Worm (Caenorhabditis elegans) whole organism, young adult: ENCODE results near the gene F55A11.11.
A peak's percentile ranks its signal among the peaks of the same experiment; 100 is the strongest.

ENCODE experiments used
- B0019.2 ChIP-seq: fragments of 200-800 bp; sonication (Bioruptor generic); conservative IDR thresholded peaks from 2 replicates; pipeline ENCODE4 v1.3.6; 2022; ENCODE audit warnings: missing genetic modification reagents, missing genetic modification characterization, missing compliant biosample characterization
- C06A6.2 ChIP-seq: fragments of 200-800 bp; sonication (Bioruptor generic); conservative IDR thresholded peaks from 2 replicates; pipeline ENCODE4 v1.3.6; 2022; ENCODE audit warnings: missing genetic modification characterization, missing compliant biosample characterization
- F10E7.11 ChIP-seq: sonication (generic microtip); optimal IDR thresholded peaks from 2 replicates; lab custom pipeline; 2017; ENCODE audit warnings: mild to moderate bottlenecking, missing genetic modification characterization, moderate library complexity, missing compliant biosample characterization
- F39B2.1 ChIP-seq: fragments of 200-800 bp; sonication (Bioruptor generic); IDR thresholded peaks from 2 replicates; pipeline ENCODE4 v1.3.6; 2022; ENCODE audit warnings: missing genetic modification reagents, missing genetic modification characterization, missing compliant biosample characterization
- F57A8.1 ChIP-seq: fragments of 200-800 bp; sonication (Bioruptor generic); optimal IDR thresholded peaks from 2 replicates; lab custom pipeline; 2018; ENCODE audit warnings: mild to moderate bottlenecking, missing genetic modification characterization, moderate library complexity, missing compliant biosample characterization
- K11D2.4 ChIP-seq: fragments of 200-800 bp; sonication (Bioruptor generic); IDR thresholded peaks from 2 replicates; pipeline ENCODE4 v1.3.6; 2022; ENCODE audit warnings: missing genetic modification reagents, missing genetic modification characterization, missing compliant biosample characterization
- K12H6.12 ChIP-seq: fragments of 200-800 bp; sonication (Bioruptor generic); optimal IDR thresholded peaks from 2 replicates; lab custom pipeline; 2018; ENCODE audit warnings: mild to moderate bottlenecking, missing genetic modification characterization, missing compliant biosample characterization
- T26A5.8 ChIP-seq: sonication (generic microtip); optimal IDR thresholded peaks from 2 replicates; lab custom pipeline; 2016; ENCODE audit warnings: missing genetic modification characterization, missing compliant biosample characterization
- Y53F4B.3 ChIP-seq: fragments of 200-800 bp; sonication (Bioruptor generic); IDR thresholded peaks from 2 replicates; pipeline ENCODE4 v1.3.6; 2022; ENCODE audit warnings: missing genetic modification reagents, missing genetic modification characterization, missing compliant biosample characterization
- Y95B8A.8 ChIP-seq: fragments of 200-800 bp; sonication (Bioruptor generic); IDR thresholded peaks from 2 replicates; pipeline ENCODE4 v1.3.6; 2022; ENCODE audit warnings: missing genetic modification reagents, missing genetic modification characterization, missing compliant biosample characterization
- atf-7 ChIP-seq: sonication (generic microtip); optimal IDR thresholded peaks from 2 replicates; lab custom pipeline; 2017; ENCODE audit warnings: mild to moderate bottlenecking, missing genetic modification characterization, missing compliant biosample characterization
- bed-1 ChIP-seq: fragments of 200-800 bp; sonication (Bioruptor generic); IDR thresholded peaks from 2 replicates; pipeline ENCODE4 v1.3.6; 2022; ENCODE audit warnings: missing genetic modification reagents, missing genetic modification characterization, missing compliant biosample characterization
- bed-2 ChIP-seq: fragments of 200-800 bp; sonication (Bioruptor generic); IDR thresholded peaks from 2 replicates; pipeline ENCODE4 v1.3.6; 2022; ENCODE audit warnings: missing genetic modification reagents, missing genetic modification characterization, missing compliant biosample characterization
- cebp-1 ChIP-seq, 2 experiments: fragments of 200-800 bp in 1 of 2; sonication (Bioruptor generic) in 1 of 2; sonication (generic microtip) in 1 of 2; IDR thresholded peaks in 1 of 2; optimal IDR thresholded peaks in 1 of 2; 2 replicates each; pipeline versions ENCODE4 v1.3.6 to Lab custom; 2017 to 2022; ENCODE audit warnings: missing compliant biosample characterization in 2 of 2, missing genetic modification characterization in 2 of 2, mild to moderate bottlenecking in 1 of 2, missing genetic modification reagents in 1 of 2, moderate library complexity in 1 of 2
- ceh-27 ChIP-seq: fragments of 200-800 bp; sonication (Bioruptor generic); optimal IDR thresholded peaks from 2 replicates; lab custom pipeline; 2018; ENCODE audit warnings: mild to moderate bottlenecking, missing genetic modification characterization, moderate library complexity, missing compliant biosample characterization
- ceh-58 ChIP-seq: fragments of 200-800 bp; sonication (Bioruptor generic); IDR thresholded peaks from 2 replicates; pipeline ENCODE4 v1.3.6; 2022; ENCODE audit warnings: missing genetic modification characterization, missing compliant biosample characterization
- dpff-1 ChIP-seq: sonication (generic microtip); optimal IDR thresholded peaks from 2 replicates; lab custom pipeline; 2017; ENCODE audit warnings: mild to moderate bottlenecking, missing genetic modification characterization, missing compliant biosample characterization
- ets-4 ChIP-seq: fragments of 200-800 bp; sonication (Bioruptor generic); optimal IDR thresholded peaks from 2 replicates; lab custom pipeline; 2018; ENCODE audit warnings: mild to moderate bottlenecking, missing genetic modification characterization, missing compliant biosample characterization
- him-1 ChIP-seq: sonication (generic microtip); optimal IDR thresholded peaks from 2 replicates; lab custom pipeline; 2016; ENCODE audit warnings: missing genotype, missing genetic modification reagents, missing genetic modification characterization, missing compliant biosample characterization
- hlh-12 ChIP-seq: sonication (generic microtip); optimal IDR thresholded peaks from 2 replicates; lab custom pipeline; 2016; ENCODE audit warnings: missing genetic modification characterization, missing compliant biosample characterization
- hmg-20 ChIP-seq: fragments of 200-800 bp; sonication (Bioruptor generic); IDR thresholded peaks from 2 replicates; pipeline ENCODE4 v1.3.6; 2022; ENCODE audit warnings: missing genetic modification reagents, missing genetic modification characterization, missing compliant biosample characterization
- lin-26 ChIP-seq: fragments of 200-800 bp; sonication (Bioruptor generic); IDR thresholded peaks from 2 replicates; pipeline ENCODE4 v1.3.6; 2022; ENCODE audit warnings: missing genetic modification reagents, missing genetic modification characterization, missing compliant biosample characterization
- lsl-1 ChIP-seq: fragments of 200-800 bp; sonication (Bioruptor generic); optimal IDR thresholded peaks from 2 replicates; lab custom pipeline; 2018; ENCODE audit warnings: mild to moderate bottlenecking, missing genetic modification characterization, moderate library complexity, missing compliant biosample characterization
- madf-8 ChIP-seq: fragments of 200-800 bp; sonication (Bioruptor generic); conservative IDR thresholded peaks from 2 replicates; pipeline ENCODE4 v1.3.6; 2022; ENCODE audit warnings: missing genetic modification reagents, missing genetic modification characterization, missing compliant biosample characterization
- mcd-1 ChIP-seq: fragments of 200-800 bp; sonication (Bioruptor generic); IDR thresholded peaks from 2 replicates; pipeline ENCODE4 v1.3.6; 2022; ENCODE audit warnings: missing genetic modification reagents, missing genetic modification characterization, missing compliant biosample characterization
- mes-4 ChIP-seq: sonication (generic microtip); optimal IDR thresholded peaks from 2 replicates; lab custom pipeline; 2016; ENCODE audit warnings: missing genotype, missing genetic modification characterization, missing compliant biosample characterization
- nfya-2 ChIP-seq: fragments of 200-800 bp; sonication (Bioruptor generic); IDR thresholded peaks from 2 replicates; pipeline ENCODE4 v1.3.6; 2022; ENCODE audit warnings: missing genetic modification reagents, missing genetic modification characterization, missing compliant biosample characterization
- nhr-179 ChIP-seq: sonication (generic microtip); optimal IDR thresholded peaks from 2 replicates; lab custom pipeline; 2016; ENCODE audit warnings: mild to moderate bottlenecking, missing genetic modification characterization, missing compliant biosample characterization
- nhr-80 ChIP-seq: sonication (generic microtip); optimal IDR thresholded peaks from 2 replicates; lab custom pipeline; 2016; ENCODE audit warnings: missing genetic modification characterization, missing compliant biosample characterization
- pha-4 ChIP-seq: fragments of 150-350 bp; sonication (generic microtip); optimal IDR thresholded peaks from 2 replicates; lab custom pipeline; 2014; ENCODE audit warnings: missing biosample characterization, missing genetic modification reagents, missing genetic modification characterization
- rcor-1 ChIP-seq: fragments of 200-800 bp; sonication (Bioruptor generic); IDR thresholded peaks from 2 replicates; pipeline ENCODE4 v1.3.6; 2022; ENCODE audit warnings: missing genetic modification reagents, missing genetic modification characterization, missing compliant biosample characterization
- repo-1 ChIP-seq: sonication (generic microtip); optimal IDR thresholded peaks from 2 replicates; lab custom pipeline; 2017; ENCODE audit warnings: mild to moderate bottlenecking, missing genetic modification characterization, missing compliant biosample characterization
- sdz-38 ChIP-seq: sonication (generic microtip); optimal IDR thresholded peaks from 2 replicates; lab custom pipeline; 2016; ENCODE audit warnings: missing genotype, missing genetic modification characterization, missing compliant biosample characterization
- sea-2 ChIP-seq: fragments of 200-800 bp; sonication (Bioruptor generic); IDR thresholded peaks from 2 replicates; pipeline ENCODE4 v1.3.6; 2022; ENCODE audit warnings: missing genetic modification characterization, missing compliant biosample characterization
- snpc-1.1 ChIP-seq: sonication (generic microtip); optimal IDR thresholded peaks from 2 replicates; lab custom pipeline; 2017; ENCODE audit warnings: missing genetic modification characterization, mild to moderate bottlenecking, missing compliant biosample characterization, antibody characterized with exemption, moderate library complexity, missing genotype, missing genetic modification reagents; ENCODE audit not compliant: insufficient read depth
- snpc-1.3 ChIP-seq: sonication (generic microtip); optimal IDR thresholded peaks from 2 replicates; lab custom pipeline; 2017; ENCODE audit warnings: missing genetic modification characterization, mild to moderate bottlenecking, missing compliant biosample characterization, antibody characterized with exemption, moderate library complexity, missing genotype, missing genetic modification reagents; ENCODE audit not compliant: insufficient read depth
- snpc-4 ChIP-seq, 5 experiments: fragments of 150-350 bp in 1 of 5; sonication (generic microtip) in 4 of 5; optimal IDR thresholded peaks; 2 replicates each; lab custom pipeline; 2014 to 2018; ENCODE audit warnings: missing genetic modification characterization in 5 of 5, missing biosample characterization in 3 of 5, antibody characterized with exemption in 2 of 5, mild to moderate bottlenecking in 2 of 5, missing compliant biosample characterization in 2 of 5, missing genotype in 2 of 5, moderate library complexity in 2 of 5, missing genetic modification reagents in 1 of 5
- sptf-2 ChIP-seq: fragments of 200-800 bp; sonication (Bioruptor generic); optimal IDR thresholded peaks from 2 replicates; lab custom pipeline; 2018; ENCODE audit warnings: mild to moderate bottlenecking, missing genetic modification characterization, missing compliant biosample characterization
- tbx-9 ChIP-seq: sonication (generic microtip); optimal IDR thresholded peaks from 2 replicates; lab custom pipeline; 2016; ENCODE audit warnings: borderline replicate concordance, missing genetic modification characterization, inconsistent platforms, missing compliant biosample characterization
- unc-130 ChIP-seq: sonication (generic microtip); optimal IDR thresholded peaks from 2 replicates; lab custom pipeline; 2016; ENCODE audit warnings: missing genetic modification reagents, missing genetic modification characterization, missing compliant biosample characterization
- unc-62 ChIP-seq: fragments of 150-350 bp; optimal IDR thresholded peaks from 2 replicates; lab custom pipeline; 2014; ENCODE audit warnings: missing biosample characterization, missing genetic modification reagents, missing genetic modification characterization
- xnd-1 ChIP-seq: sonication (generic microtip); optimal IDR thresholded peaks from 2 replicates; lab custom pipeline; 2016; ENCODE audit warnings: missing genotype, missing genetic modification reagents, missing genetic modification characterization, missing compliant biosample characterization
- ztf-22 ChIP-seq: fragments of 200-800 bp; sonication (Bioruptor generic); optimal IDR thresholded peaks from 2 replicates; lab custom pipeline; 2018; ENCODE audit warnings: mild to moderate bottlenecking, missing genetic modification characterization, moderate library complexity, missing compliant biosample characterization
- ztf-26 ChIP-seq: sonication (generic microtip); optimal IDR thresholded peaks from 2 replicates; lab custom pipeline; 2017; ENCODE audit warnings: missing genetic modification characterization, missing compliant biosample characterization
- ztf-28 ChIP-seq: fragments of 200-800 bp; sonication (Bioruptor generic); IDR thresholded peaks from 2 replicates; pipeline ENCODE4 v1.3.6; 2022; ENCODE audit warnings: missing genetic modification reagents, missing genetic modification characterization, missing compliant biosample characterization
- ztf-3 ChIP-seq: fragments of 200-800 bp; sonication (Bioruptor generic); optimal IDR thresholded peaks from 2 replicates; lab custom pipeline; 2018; ENCODE audit warnings: mild to moderate bottlenecking, missing genetic modification characterization, missing compliant biosample characterization

F55A11.11 gene

DNA sequence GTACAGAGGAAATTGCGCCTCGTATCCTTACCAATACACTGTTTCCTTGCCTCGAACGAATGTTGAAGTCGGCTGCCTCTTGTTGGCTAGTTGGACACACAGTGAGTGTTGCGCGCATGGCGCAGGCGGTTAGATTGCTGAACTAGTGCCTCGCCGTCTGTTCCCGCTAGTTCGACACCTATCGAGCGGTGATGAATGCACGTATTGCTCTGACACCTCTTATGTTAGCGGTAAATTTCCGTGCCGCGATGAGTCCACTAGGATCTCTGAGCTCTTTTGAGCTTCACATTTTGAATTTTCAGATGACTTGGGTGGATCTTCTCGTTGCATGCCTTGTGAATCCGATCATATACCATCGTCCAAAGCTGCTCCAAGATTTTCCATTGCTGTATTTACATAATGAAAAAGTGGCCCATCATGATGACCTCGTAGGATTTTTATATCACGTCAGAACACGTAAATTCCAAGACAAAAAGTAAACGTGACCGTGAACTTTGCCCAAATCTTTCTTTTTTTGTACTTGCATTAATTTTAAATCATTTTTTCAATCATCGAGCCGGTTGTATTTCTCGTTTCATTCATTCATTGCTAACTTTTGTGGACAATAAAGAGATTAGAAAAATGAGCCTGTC, at the start of gene F55A11.11:
F55A11.11 (plus strand) TSS at position 341 of the 632 bp plus-strand sequence.
- TF ChIP-seq sea-2, result peak; percentile 74; the same call in 1 of the 2 replicates
- TF ChIP-seq repo-1, result peak; percentile 94
- TF ChIP-seq snpc-1.1 (tag; lab: Kevin White, UChicago), result peak; percentile 69
- TF ChIP-seq tbx-9 (tag; lab: Kevin White, UChicago), result peak; percentile 52
- TF ChIP-seq sdz-38 (tag; lab: Kevin White, UChicago), result no peak
- TF ChIP-seq bed-2 (GFP tag; lab: Robert Waterston, UW), result peak; percentile 59; the same call in 1 of the 2 replicates
- TF ChIP-seq pha-4 (tag; lab: Kevin White, UChicago), result no peak
- TF ChIP-seq sptf-2 (GFP tag; lab: Kevin White, UChicago), result peak; percentile 60
- peak; percentile 71; the same call in 1 of the 2 replicates for TF ChIP-seq hmg-20 (GFP tag; lab: Robert Waterston, UW)
- peak; percentile 76 for TF ChIP-seq ztf-22 (GFP tag; lab: Kevin White, UChicago)
- peak; percentile 72 for TF ChIP-seq cebp-1 (GFP tag; IDR thresholded peaks at IDR 0.05; lab: Robert Waterston, UW)
- TF ChIP-seq cebp-1 (tag; optimal IDR thresholded peaks at IDR 0.05; lab: Kevin White, UChicago), result peak; percentile 85
- TF ChIP-seq xnd-1 (tag; lab: Kevin White, UChicago), result peak; percentile 33
- TF ChIP-seq dpff-1 (tag; lab: Kevin White, UChicago), result no peak
- peak; percentile 84 for TF ChIP-seq rcor-1
- peak; percentile 88 for TF ChIP-seq ztf-28 (GFP tag; lab: Robert Waterston, UW)
- TF ChIP-seq him-1 (tag; lab: Kevin White, UChicago), result peak; percentile 97
- peak; percentile 76 for TF ChIP-seq B0019.2 (GFP tag; lab: Robert Waterston, UW)
- peak; percentile 84 for TF ChIP-seq mes-4
- peak; percentile 48 for TF ChIP-seq nhr-179 (tag; lab: Kevin White, UChicago)
- TF ChIP-seq snpc-1.3 (tag; lab: Kevin White, UChicago), result peak; percentile 85
- TF ChIP-seq nhr-80 (tag; lab: Kevin White, UChicago), result peak; percentile 42
- no peak for TF ChIP-seq F39B2.1 (GFP tag; lab: Robert Waterston, UW)
- TF ChIP-seq mcd-1 (GFP tag; lab: Robert Waterston, UW), result no peak; the same call in 1 of the 2 replicates
- TF ChIP-seq hlh-12 (tag; lab: Kevin White, UChicago), result peak; percentile 81
- peak; percentile 82 for TF ChIP-seq ets-4 (GFP tag; lab: Kevin White, UChicago)
- TF ChIP-seq madf-8 (GFP tag; lab: Robert Waterston, UW), result peak; percentile 37; the same call in 1 of the 2 replicates
- peak; percentile 92 for TF ChIP-seq ztf-26
- peak; percentile 77 for TF ChIP-seq unc-130 (GFP tag; lab: Kevin White, UChicago)
- 0 out of 2 replicates have a peak, but pooled peaks have one; percentile 42 for TF ChIP-seq bed-1 (GFP tag; lab: Robert Waterston, UW)
- TF ChIP-seq ceh-27, result peak; percentile 91
- 0 out of 2 replicates have a peak, but pooled peaks have one; percentile 28 for TF ChIP-seq ceh-58 (GFP tag; lab: Robert Waterston, UW)
- no peak for TF ChIP-seq ztf-3
- TF ChIP-seq K12H6.12 (tag; lab: Kevin White, UChicago), result peak; percentile 79
- peak; percentile 89 for TF ChIP-seq T26A5.8 (tag; lab: Kevin White, UChicago)
- TF ChIP-seq lsl-1 (GFP tag; lab: Kevin White, UChicago), result peak; percentile 72
- peak; percentile 76 for TF ChIP-seq K11D2.4
- peak; percentile 85; the same call in 1 of the 2 replicates for TF ChIP-seq Y95B8A.8 (GFP tag; lab: Robert Waterston, UW)
- TF ChIP-seq C06A6.2, result peak; percentile 65; the same call in 1 of the 2 replicates
- TF ChIP-seq unc-62, result peak; percentile 54
- peak; percentile 74 for TF ChIP-seq F57A8.1
- peak; percentile 82 for TF ChIP-seq snpc-4 (GFP tag; optimal IDR thresholded peaks at IDR 0.05; lab: Kevin White, UChicago)
- peak; percentile 25 to 83 (median 77) for TF ChIP-seq snpc-4 (tag; optimal IDR thresholded peaks at IDR 0.05; lab: Kevin White, UChicago)
- 0 out of 2 replicates have a peak, but pooled peaks have one; percentile 34 for TF ChIP-seq nfya-2
- TF ChIP-seq Y53F4B.3, result peak; percentile 89
- TF ChIP-seq atf-7 (tag; lab: Kevin White, UChicago), result peak; percentile 77
- TF ChIP-seq F10E7.11 (tag; lab: Kevin White, UChicago), result peak; percentile 78
- TF ChIP-seq lin-26 (GFP tag; lab: Robert Waterston, UW), result peak; percentile 97
